Worm (Caenorhabditis elegans): Measurements from ENCODE around the gene pgap-3.

pgap-3 gene

DNA sequence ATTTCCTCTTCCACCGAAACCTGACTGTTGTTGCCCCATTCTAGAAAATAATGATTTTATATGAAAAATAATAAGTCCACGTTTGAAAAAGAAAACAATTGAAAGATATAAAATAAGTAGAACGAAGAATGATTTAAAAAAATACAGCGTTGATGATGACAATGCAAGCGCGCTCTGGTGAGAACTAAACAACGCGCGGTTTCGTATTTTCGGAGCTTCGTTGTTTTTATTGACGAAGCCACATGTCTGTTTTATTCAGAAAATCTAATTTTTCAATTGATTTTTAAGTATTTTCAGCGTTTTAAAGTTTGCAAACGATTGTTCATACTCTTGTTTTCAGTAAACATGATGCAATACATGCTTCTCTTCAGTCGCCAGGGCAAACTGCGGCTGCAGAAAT, 30.1 kb downstream of the pgap-3 start, which contains the start of the genes rpt-2 and aps-1:
Gene rpt-2 (minus strand): TSS at position 40 of the 400 bp plus-strand sequence.
Gene aps-1 (plus strand): TSS at position 341 of the 400 bp plus-strand sequence.
- TF ChIP-seq dpl-1 (GFP tag; optimal IDR thresholded peaks at IDR 0.05): no peak
- no peak for TF ChIP-seq F39B2.1 (GFP tag; IDR thresholded peaks at IDR 0.05)
- TF ChIP-seq rpc-1 (optimal IDR thresholded peaks at IDR 0.05): no peak
- TF ChIP-seq rpc-1 (tag; optimal IDR thresholded peaks at IDR 0.05): no peak
- TF ChIP-seq lin-35 (GFP tag; optimal IDR thresholded peaks at IDR 0.05): peak in 1 of 3 experiments; percentile 69
- no peak for TF ChIP-seq Y53F4B.3 (GFP tag; IDR thresholded peaks at IDR 0.05)
- no peak for TF ChIP-seq madf-8 (GFP tag; conservative IDR thresholded peaks at IDR 0.05)
- no peak for TF ChIP-seq pha-4 (tag; optimal IDR thresholded peaks at IDR 0.05)
- no peak for TF ChIP-seq snpc-4 (GFP tag; optimal IDR thresholded peaks at IDR 0.05)
- peak in 3 of 4 experiments; percentile 3 to 66 (median 22) for TF ChIP-seq snpc-4 (tag; optimal IDR thresholded peaks at IDR 0.05)
- peak; percentile 2 for TF ChIP-seq snpc-1.3 (tag; optimal IDR thresholded peaks at IDR 0.05; ENCODE audit: insufficient read depth)
- TF ChIP-seq somi-1 (GFP tag; optimal IDR thresholded peaks at IDR 0.05): no peak
- TF ChIP-seq let-607 (tag; optimal IDR thresholded peaks at IDR 0.05): peak in 1 of 2 experiments; percentile 33
- no peak for TF ChIP-seq tlf-1 (GFP tag; optimal IDR thresholded peaks at IDR 0.05)
- TF ChIP-seq ets-4 (GFP tag; optimal IDR thresholded peaks at IDR 0.05): no peak
- peak; percentile 32 for TF ChIP-seq F23B12.7 (tag; optimal IDR thresholded peaks at IDR 0.05; ENCODE audit: insufficient read depth)
- TF ChIP-seq F55B11.4 (tag; optimal IDR thresholded peaks at IDR 0.05; ENCODE audit: borderline replicate concordance, insufficient read depth): no peak
- peak; percentile 45 for TF ChIP-seq snpc-3.4 (tag; optimal IDR thresholded peaks at IDR 0.05)
- peak; percentile 58 for TF ChIP-seq lin-40 (tag; optimal IDR thresholded peaks at IDR 0.05)
- TF ChIP-seq mcd-1 (GFP tag; IDR thresholded peaks at IDR 0.05): peak; percentile 95
- peak; percentile 99 for TF ChIP-seq attf-3 (GFP tag; conservative IDR thresholded peaks at IDR 0.05)
- TF ChIP-seq hsf-1 (GFP tag; IDR thresholded peaks at IDR 0.05): no peak
- TF ChIP-seq dpff-1 (tag; optimal IDR thresholded peaks at IDR 0.05): no peak
- TF ChIP-seq athp-1 (tag; optimal IDR thresholded peaks at IDR 0.05): no peak
- TF ChIP-seq lin-54 (GFP tag; optimal IDR thresholded peaks at IDR 0.05): peak; percentile 34
- no peak for TF ChIP-seq zfh-2 (GFP tag; conservative IDR thresholded peaks at IDR 0.05)
- TF ChIP-seq gei-17 (GFP tag; optimal IDR thresholded peaks at IDR 0.05): no peak
- no peak for TF ChIP-seq ztf-22 (GFP tag; optimal IDR thresholded peaks at IDR 0.05)
- TF ChIP-seq hmg-1.2 (GFP tag; IDR thresholded peaks at IDR 0.05): peak; percentile 48; the same call in 1 of the 2 replicates
- TF ChIP-seq K12H6.12 (tag; optimal IDR thresholded peaks at IDR 0.05): no peak
- no peak for TF ChIP-seq nfyb-1 (GFP tag; IDR thresholded peaks at IDR 0.05)
- TF ChIP-seq tbx-9 (tag; optimal IDR thresholded peaks at IDR 0.05; ENCODE audit: borderline replicate concordance): no peak
- TF ChIP-seq F49E8.2 (tag; optimal IDR thresholded peaks at IDR 0.05; ENCODE audit: insufficient read depth): no peak
- no peak for TF ChIP-seq ekl-4 (GFP tag; IDR thresholded peaks at IDR 0.05)
- TF ChIP-seq cebp-1 (GFP tag; IDR thresholded peaks at IDR 0.05): no peak
- TF ChIP-seq cebp-1 (tag; optimal IDR thresholded peaks at IDR 0.05): peak; percentile 35
- no peak for TF ChIP-seq nfya-2 (GFP tag; IDR thresholded peaks at IDR 0.05)
- TF ChIP-seq ZK185.1 (tag; optimal IDR thresholded peaks at IDR 0.05; ENCODE audit: poor library complexity, severe bottlenecking): peak; percentile 38
- TF ChIP-seq K11D2.4 (GFP tag; IDR thresholded peaks at IDR 0.05): no peak
- peak; percentile 5 for TF ChIP-seq tbp1 (GFP tag; optimal IDR thresholded peaks at IDR 0.05)
- TF ChIP-seq atf-7 (tag; optimal IDR thresholded peaks at IDR 0.05): no peak
- TF ChIP-seq lsl-1 (GFP tag; optimal IDR thresholded peaks at IDR 0.05): peak; percentile 15
- peak; percentile 79 for TF ChIP-seq attf-5 (GFP tag; optimal IDR thresholded peaks at IDR 0.05)
- TF ChIP-seq die-1 (tag; optimal IDR thresholded peaks at IDR 0.05): no peak
- no peak for TF ChIP-seq C17E4.6 (GFP tag; IDR thresholded peaks at IDR 0.05)
- TF ChIP-seq efl-1 (GFP tag; optimal IDR thresholded peaks at IDR 0.05): peak; percentile 7
- TF ChIP-seq repo-1 (tag; optimal IDR thresholded peaks at IDR 0.05): no peak
- TF ChIP-seq snpc-1.1 (tag; optimal IDR thresholded peaks at IDR 0.05; ENCODE audit: insufficient read depth): no peak

All from whole organism, young adult.